Worm (Caenorhabditis elegans) whole organism, young adult: ENCODE data around the gene F43G6.17.

Experiments used
- C17E4.6 ChIP-seq: fragments of 200-800 bp; sonication (Bioruptor generic); IDR thresholded peaks from 2 replicates; pipeline ENCODE4 v1.3.6; 2022; ENCODE audit warnings: missing genetic modification reagents, missing genetic modification characterization, missing compliant biosample characterization
- F23B12.7 ChIP-seq: sonication (generic microtip); optimal IDR thresholded peaks from 2 replicates; lab custom pipeline; 2017; ENCODE audit warnings: missing genetic modification characterization, mild to moderate bottlenecking, missing compliant biosample characterization, antibody characterized with exemption, moderate library complexity; ENCODE audit not compliant: insufficient read depth
- F33H1.4 ChIP-seq: fragments of 200-800 bp; sonication (Bioruptor generic); IDR thresholded peaks from 2 replicates; pipeline ENCODE4 v1.3.6; 2022; ENCODE audit warnings: missing genetic modification reagents, missing genetic modification characterization, missing compliant biosample characterization
- F37B4.10 ChIP-seq: fragments of 200-800 bp; sonication (Bioruptor generic); IDR thresholded peaks from 2 replicates; pipeline ENCODE4 v1.3.6; 2022; ENCODE audit warnings: missing genetic modification characterization, missing compliant biosample characterization
- F49E8.2 ChIP-seq: sonication (generic microtip); optimal IDR thresholded peaks from 3 replicates; lab custom pipeline; 2017; ENCODE audit warnings: missing genetic modification characterization, mild to moderate bottlenecking, missing compliant biosample characterization, antibody characterized with exemption, moderate library complexity; ENCODE audit not compliant: insufficient read depth
- K12H6.12 ChIP-seq: fragments of 200-800 bp; sonication (Bioruptor generic); optimal IDR thresholded peaks from 2 replicates; lab custom pipeline; 2018; ENCODE audit warnings: mild to moderate bottlenecking, missing genetic modification characterization, missing compliant biosample characterization
- Y67H2A.10 ChIP-seq: fragments of 200-800 bp; sonication (Bioruptor generic); conservative IDR thresholded peaks from 2 replicates; pipeline ENCODE4 v1.3.6; 2022; ENCODE audit warnings: missing genetic modification reagents, missing genetic modification characterization, missing compliant biosample characterization
- Y79H2A.3 ChIP-seq: fragments of 200-800 bp; sonication (Bioruptor generic); conservative IDR thresholded peaks from 2 replicates; pipeline ENCODE4 v1.3.6; 2022; ENCODE audit warnings: missing genetic modification reagents, missing genetic modification characterization, missing compliant biosample characterization
- Y95B8A.8 ChIP-seq: fragments of 200-800 bp; sonication (Bioruptor generic); IDR thresholded peaks from 2 replicates; pipeline ENCODE4 v1.3.6; 2022; ENCODE audit warnings: missing genetic modification reagents, missing genetic modification characterization, missing compliant biosample characterization
- aptf-2 ChIP-seq: fragments of 200-800 bp; sonication (Bioruptor generic); conservative IDR thresholded peaks from 2 replicates; pipeline ENCODE4 v1.3.6; 2022; ENCODE audit warnings: missing genetic modification reagents, missing genetic modification characterization, missing compliant biosample characterization
- atf-7 ChIP-seq: sonication (generic microtip); optimal IDR thresholded peaks from 2 replicates; lab custom pipeline; 2017; ENCODE audit warnings: mild to moderate bottlenecking, missing genetic modification characterization, missing compliant biosample characterization
- attf-5 ChIP-seq: fragments of 200-800 bp; sonication (Bioruptor generic); optimal IDR thresholded peaks from 2 replicates; lab custom pipeline; 2018; ENCODE audit warnings: mild to moderate bottlenecking, missing genetic modification characterization, missing compliant biosample characterization
- attf-6 ChIP-seq: fragments of 200-800 bp; sonication (Bioruptor generic); IDR thresholded peaks from 2 replicates; pipeline ENCODE4 v1.3.6; 2022; ENCODE audit warnings: missing genetic modification reagents, missing genetic modification characterization, missing compliant biosample characterization
- ceh-58 ChIP-seq: fragments of 200-800 bp; sonication (Bioruptor generic); IDR thresholded peaks from 2 replicates; pipeline ENCODE4 v1.3.6; 2022; ENCODE audit warnings: missing genetic modification characterization, missing compliant biosample characterization
- dox-1 ChIP-seq: fragments of 200-800 bp; sonication (Bioruptor generic); IDR thresholded peaks from 2 replicates; pipeline ENCODE4 v1.3.6; 2022; ENCODE audit warnings: missing genetic modification reagents, missing genetic modification characterization, missing compliant biosample characterization
- dpl-1 ChIP-seq: fragments of 150-350 bp; optimal IDR thresholded peaks from 2 replicates; lab custom pipeline; 2014; ENCODE audit warnings: missing biosample characterization, missing genetic modification reagents, missing genetic modification characterization
- efl-1 ChIP-seq: fragments of 150-350 bp; optimal IDR thresholded peaks from 2 replicates; lab custom pipeline; 2014; ENCODE audit warnings: missing biosample characterization, missing genetic modification reagents, missing genetic modification characterization
- ets-4 ChIP-seq: fragments of 200-800 bp; sonication (Bioruptor generic); optimal IDR thresholded peaks from 2 replicates; lab custom pipeline; 2018; ENCODE audit warnings: mild to moderate bottlenecking, missing genetic modification characterization, missing compliant biosample characterization
- hlh-12 ChIP-seq: sonication (generic microtip); optimal IDR thresholded peaks from 2 replicates; lab custom pipeline; 2016; ENCODE audit warnings: missing genetic modification characterization, missing compliant biosample characterization
- hmg-20 ChIP-seq: fragments of 200-800 bp; sonication (Bioruptor generic); IDR thresholded peaks from 2 replicates; pipeline ENCODE4 v1.3.6; 2022; ENCODE audit warnings: missing genetic modification reagents, missing genetic modification characterization, missing compliant biosample characterization
- hsf-1 ChIP-seq: fragments of 200-800 bp; sonication (Bioruptor generic); IDR thresholded peaks from 2 replicates; pipeline ENCODE4 v1.3.6; 2022; ENCODE audit warnings: missing genetic modification reagents, missing genetic modification characterization, missing compliant biosample characterization
- lag-1 ChIP-seq: fragments of 200-800 bp; sonication (Bioruptor generic); IDR thresholded peaks from 2 replicates; pipeline ENCODE4 v1.3.6; 2022; ENCODE audit warnings: missing genetic modification reagents, missing genetic modification characterization, missing compliant biosample characterization
- let-526 ChIP-seq: fragments of 200-800 bp; sonication (Bioruptor generic); IDR thresholded peaks from 2 replicates; pipeline ENCODE4 v1.3.6; 2022; ENCODE audit warnings: missing genetic modification reagents, missing genetic modification characterization, missing compliant biosample characterization
- lin-26 ChIP-seq: fragments of 200-800 bp; sonication (Bioruptor generic); IDR thresholded peaks from 2 replicates; pipeline ENCODE4 v1.3.6; 2022; ENCODE audit warnings: missing genetic modification reagents, missing genetic modification characterization, missing compliant biosample characterization
- lin-35 ChIP-seq, 3 experiments: fragments of 150-350 bp in 2 of 3; sonication (generic microtip) in 1 of 3; optimal IDR thresholded peaks; 2 replicates each; lab custom pipeline; 2014 to 2018; ENCODE audit warnings: missing biosample characterization in 3 of 3, missing genetic modification characterization in 3 of 3, missing genetic modification reagents in 3 of 3
- lsy-27 ChIP-seq: sonication (generic microtip); optimal IDR thresholded peaks from 2 replicates; lab custom pipeline; 2017; ENCODE audit warnings: missing genetic modification characterization, mild to moderate bottlenecking, missing compliant biosample characterization, antibody characterized with exemption, missing genotype, borderline replicate concordance; ENCODE audit not compliant: insufficient read depth
- madf-8 ChIP-seq: fragments of 200-800 bp; sonication (Bioruptor generic); conservative IDR thresholded peaks from 2 replicates; pipeline ENCODE4 v1.3.6; 2022; ENCODE audit warnings: missing genetic modification reagents, missing genetic modification characterization, missing compliant biosample characterization
- nfya-2 ChIP-seq: fragments of 200-800 bp; sonication (Bioruptor generic); IDR thresholded peaks from 2 replicates; pipeline ENCODE4 v1.3.6; 2022; ENCODE audit warnings: missing genetic modification reagents, missing genetic modification characterization, missing compliant biosample characterization
- nhr-80 ChIP-seq: sonication (generic microtip); optimal IDR thresholded peaks from 2 replicates; lab custom pipeline; 2016; ENCODE audit warnings: missing genetic modification characterization, missing compliant biosample characterization
- rec-8 ChIP-seq, 2 experiments: sonication (generic microtip); optimal IDR thresholded peaks; 2 replicates each; lab custom pipeline; 2016; ENCODE audit warnings: mild to moderate bottlenecking in 2 of 2, missing genetic modification characterization in 2 of 2, missing genetic modification reagents in 2 of 2, missing genotype in 2 of 2, missing biosample characterization in 1 of 2, missing compliant biosample characterization in 1 of 2, moderate library complexity in 1 of 2
- snpc-4 ChIP-seq, 5 experiments: fragments of 150-350 bp in 1 of 5; sonication (generic microtip) in 4 of 5; optimal IDR thresholded peaks; 2 replicates each; lab custom pipeline; 2014 to 2018; ENCODE audit warnings: missing genetic modification characterization in 5 of 5, missing biosample characterization in 3 of 5, antibody characterized with exemption in 2 of 5, mild to moderate bottlenecking in 2 of 5, missing compliant biosample characterization in 2 of 5, missing genotype in 2 of 5, moderate library complexity in 2 of 5, missing genetic modification reagents in 1 of 5
- tbp1 ChIP-seq: fragments of 200-800 bp; sonication (Bioruptor generic); optimal IDR thresholded peaks from 2 replicates; lab custom pipeline; 2018; ENCODE audit warnings: mild to moderate bottlenecking, missing genetic modification characterization, missing compliant biosample characterization
- tlf-1 ChIP-seq: fragments of 200-800 bp; sonication (Bioruptor generic); optimal IDR thresholded peaks from 2 replicates; lab custom pipeline; 2018; ENCODE audit warnings: mild to moderate bottlenecking, missing genetic modification characterization, missing compliant biosample characterization
- unc-62 ChIP-seq: fragments of 150-350 bp; optimal IDR thresholded peaks from 2 replicates; lab custom pipeline; 2014; ENCODE audit warnings: missing biosample characterization, missing genetic modification reagents, missing genetic modification characterization
- ztf-25 ChIP-seq: fragments of 200-800 bp; sonication (Bioruptor generic); IDR thresholded peaks from 2 replicates; pipeline ENCODE4 v1.3.6; 2022; ENCODE audit warnings: missing genetic modification reagents, missing genetic modification characterization, missing compliant biosample characterization
- ztf-28 ChIP-seq: fragments of 200-800 bp; sonication (Bioruptor generic); IDR thresholded peaks from 2 replicates; pipeline ENCODE4 v1.3.6; 2022; ENCODE audit warnings: missing genetic modification reagents, missing genetic modification characterization, missing compliant biosample characterization
- ztf-6 ChIP-seq: fragments of 200-800 bp; sonication (Bioruptor generic); IDR thresholded peaks from 2 replicates; pipeline ENCODE4 v1.3.6; 2022; ENCODE audit warnings: missing genetic modification reagents, missing genetic modification characterization, missing compliant biosample characterization

The F43G6.17 gene

ce11 chrII:11823566-11824308 is 21.2 kb downstream of the F43G6.17 start, which contains the start of gene Y6D1A.1 (continued):
- TF ChIP-seq madf-8 (GFP tag; lab: Robert Waterston, UW) (peak; percentile 80), hsf-1 (0 out of 2 replicates have a peak, but pooled peaks have one; percentile 62)
- TF ChIP-seq, all 124 proteins: peak for 15

ce11 chrII:11824673-11825072 is 22.1 kb downstream of the F43G6.17 start:
- TF ChIP-seq tbp1 (GFP tag; lab: Kevin White, UChicago) = peak; percentile 65

ce11 chrII:11829920-11830319 is 27.4 kb downstream of the F43G6.17 start, which contains the start of gene pes-5:
TSS of gene pes-5 (minus strand) at chrII:11830020.
- TF ChIP-seq Y67H2A.10 (GFP tag; lab: Robert Waterston, UW) (no peak), F37B4.10 (GFP tag; lab: Robert Waterston, UW) (no peak), unc-62 (GFP tag; lab: Kevin White, UChicago) (no peak), aptf-2 (GFP tag; lab: Robert Waterston, UW) (no peak), ets-4 (GFP tag; lab: Kevin White, UChicago) (no peak)

- TF ChIP-seq attf-5 (GFP tag; lab: Kevin White, UChicago) (peak; percentile 7), dox-1 (GFP tag; lab: Robert Waterston, UW) (no peak), let-526 (GFP tag; lab: Robert Waterston, UW) (no peak), nhr-80 (tag; lab: Kevin White, UChicago) (peak; percentile 31), ztf-28 (GFP tag; lab: Robert Waterston, UW) (no peak)
These were observed 28.1 kb downstream of the F43G6.17 start for ce11 chrII:11830601-11831000.

- TF ChIP-seq rec-8 (tag; optimal IDR thresholded peaks at IDR 0.05; lab: Kevin White, UChicago) = no peak
- TF ChIP-seq Y95B8A.8 (GFP tag; lab: Robert Waterston, UW) = no peak
- no peak for TF ChIP-seq ztf-25 (GFP tag; lab: Robert Waterston, UW)
- no peak for TF ChIP-seq nfya-2
- no peak for TF ChIP-seq ceh-58
- TF ChIP-seq F49E8.2 (tag; lab: Kevin White, UChicago) = no peak
- TF ChIP-seq let-526 (GFP tag; lab: Robert Waterston, UW) = no peak
- no peak for TF ChIP-seq F23B12.7 (tag; lab: Kevin White, UChicago)
- TF ChIP-seq attf-6 (GFP tag; lab: Robert Waterston, UW) = no peak
- no peak for TF ChIP-seq unc-62 (GFP tag; lab: Kevin White, UChicago)
- no peak for TF ChIP-seq efl-1
- TF ChIP-seq attf-5 (GFP tag; lab: Kevin White, UChicago) = no peak
- no peak for TF ChIP-seq K12H6.12 (tag; lab: Kevin White, UChicago)
- TF ChIP-seq, all 124 proteins: peak for 0
These were observed 29.9 kb downstream of the F43G6.17 start, which contains the start of gene clec-144 for ce11 chrII:11832475-11832874. TSS of gene clec-144 (minus strand) at chrII:11832575.

ce11 chrII:11835208-11835607 is 32.7 kb downstream of the F43G6.17 start, which contains the start of gene T27D12.6:
TSS of gene T27D12.6 (plus strand) at chrII:11835508.
- TF ChIP-seq snpc-4 (GFP tag; optimal IDR thresholded peaks at IDR 0.05; lab: Kevin White, UChicago) (no peak), snpc-4 (tag; optimal IDR thresholded peaks at IDR 0.05; lab: Kevin White, UChicago) (no peak), madf-8 (GFP tag; lab: Robert Waterston, UW) (no peak), C17E4.6 (GFP tag; lab: Robert Waterston, UW) (no peak), ztf-6 (GFP tag; lab: Robert Waterston, UW) (no peak), lag-1 (GFP tag; lab: Robert Waterston, UW) (no peak), hmg-20 (no peak), dox-1 (GFP tag; lab: Robert Waterston, UW) (no peak), lin-35 (GFP tag; optimal IDR thresholded peaks at IDR 0.05; lab: Kevin White, UChicago) (no peak), F49E8.2 (tag; lab: Kevin White, UChicago) (no peak), F33H1.4 (GFP tag; lab: Robert Waterston, UW) (no peak), dpl-1 (GFP tag; lab: Kevin White, UChicago) (no peak), lin-26 (GFP tag; lab: Robert Waterston, UW) (no peak), tlf-1 (GFP tag; lab: Kevin White, UChicago) (no peak), lsy-27 (tag; lab: Kevin White, UChicago) (no peak), hlh-12 (no peak), Y79H2A.3 (GFP tag; lab: Robert Waterston, UW) (no peak), atf-7 (tag; lab: Kevin White, UChicago) (no peak)
